Fruit fly (Drosophila melanogaster) Kc167 (cell line): Measurements from ENCODE around the gene Nulp1.

Experiments used
- Myc ChIP-seq: fragments of >200 bp; optimal IDR thresholded peaks from 2 replicates; lab custom pipeline; 2017; ENCODE audit warnings: missing external identifiers
- Sin3A ChIP-seq: fragments of >200 bp; optimal IDR thresholded peaks from 2 replicates; lab custom pipeline; 2018; ENCODE audit warnings: missing external identifiers
- h ChIP-seq: fragments of >200 bp; optimal IDR thresholded peaks from 3 replicates; lab custom pipeline; 2018; ENCODE audit warnings: missing external identifiers
- insv ChIP-seq: fragments of >200 bp; optimal IDR thresholded peaks from 3 replicates; lab custom pipeline; 2018; ENCODE audit warnings: missing external identifiers
- psq ChIP-seq: fragments of >200 bp; optimal IDR thresholded peaks from 2 replicates; lab custom pipeline; 2017; ENCODE audit warnings: missing external identifiers
- ttk ChIP-seq: sonication (Bioruptor generic); optimal IDR thresholded peaks from 2 replicates; lab custom pipeline; 2017; ENCODE audit warnings: missing external identifiers

Gene Nulp1

DNA sequence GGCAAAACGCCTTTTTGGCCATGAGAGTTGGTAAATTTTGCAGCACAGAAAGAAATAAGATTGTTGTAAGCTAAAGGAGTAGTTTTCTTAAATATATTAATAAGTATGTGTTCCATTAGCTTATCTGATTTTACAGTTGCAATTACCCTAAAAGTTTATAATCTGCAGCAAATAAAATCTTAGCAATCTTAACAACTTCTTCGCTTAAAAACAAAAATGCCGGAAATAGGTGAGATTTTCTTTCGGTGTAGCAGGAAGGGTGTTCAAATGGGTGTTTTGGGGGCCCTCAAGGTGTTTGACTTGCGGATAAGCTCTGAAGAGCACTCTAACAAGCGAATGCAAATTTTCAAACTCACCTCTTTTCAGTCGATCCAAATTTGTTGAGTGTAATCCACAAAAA is 40.6 kb downstream of the Nulp1 start:
- TF ChIP-seq insv (lab: Kevin White, UChicago) = no peak
- no peak for TF ChIP-seq h
- TF ChIP-seq Sin3A (lab: Kevin White, UChicago) = no peak
- no peak for TF ChIP-seq Myc (lab: Kevin White, UChicago)
- no peak for TF ChIP-seq ttk (lab: Kevin White, UChicago)
- TF ChIP-seq psq (lab: Kevin White, UChicago) = no peak

dm6 chr3L:8151727-8152199 is 41.6 kb downstream of the Nulp1 start, which contains the start of gene CG13676:
Gene CG13676 (minus strand): TSS chr3L:8151813.
- TF ChIP-seq Sin3A (lab: Kevin White, UChicago) (no peak), h (no peak), insv (lab: Kevin White, UChicago) (no peak), Myc (lab: Kevin White, UChicago) (no peak), ttk (lab: Kevin White, UChicago) (no peak), psq (lab: Kevin White, UChicago) (no peak)

DNA sequence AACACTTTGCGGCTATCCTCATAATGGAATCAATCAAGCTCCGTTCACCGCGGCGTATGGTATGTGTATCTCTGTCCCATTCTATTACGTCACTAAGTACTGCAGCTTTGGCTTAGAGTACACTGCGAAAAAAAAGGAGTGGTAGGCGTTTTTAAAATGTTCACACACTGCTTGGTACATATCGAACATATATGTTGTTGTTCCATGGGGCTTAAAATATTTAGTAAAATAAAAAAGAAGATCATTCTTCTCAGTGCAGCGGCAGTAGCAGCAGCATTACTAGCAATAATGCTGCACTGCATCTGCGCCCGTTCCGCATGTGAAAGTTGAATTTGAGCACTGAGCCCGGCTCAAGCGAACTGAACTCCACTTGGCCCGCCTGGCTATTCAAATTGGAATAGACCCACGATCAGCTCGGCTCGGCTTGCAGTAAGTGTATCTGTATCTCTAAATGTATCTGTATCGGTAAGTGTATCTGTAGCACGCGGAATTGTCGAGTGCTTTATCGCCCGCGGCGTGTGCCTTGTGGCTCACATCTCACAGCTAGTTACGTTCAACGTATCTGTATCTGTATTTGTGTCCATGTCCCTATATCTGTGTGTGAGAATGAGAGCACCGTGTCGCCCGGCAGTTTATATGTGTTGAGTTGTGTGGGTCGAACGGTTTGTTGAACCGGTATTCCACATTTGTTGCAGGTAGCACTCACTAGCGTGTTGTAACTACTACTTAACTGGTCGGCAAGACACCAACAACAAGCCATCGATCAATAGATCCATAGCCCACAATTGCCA is 43.2 kb downstream of the Nulp1 start:
- TF ChIP-seq insv (lab: Kevin White, UChicago) = no peak
- no peak for TF ChIP-seq Sin3A (lab: Kevin White, UChicago)

dm6 chr3L:8154544-8154943 is 44.4 kb downstream of the Nulp1 start:
- no peak for TF ChIP-seq h
- TF ChIP-seq ttk (lab: Kevin White, UChicago) = no peak
- no peak for TF ChIP-seq psq (lab: Kevin White, UChicago)
- no peak for TF ChIP-seq Myc (lab: Kevin White, UChicago)
- no peak for TF ChIP-seq insv (lab: Kevin White, UChicago)
- no peak for TF ChIP-seq Sin3A (lab: Kevin White, UChicago)

dm6 chr3L:8155324-8155723 is 45.2 kb downstream of the Nulp1 start:
- no peak for TF ChIP-seq ttk (lab: Kevin White, UChicago)
- TF ChIP-seq insv (lab: Kevin White, UChicago) = no peak
- no peak for TF ChIP-seq psq (lab: Kevin White, UChicago)
- TF ChIP-seq Sin3A (lab: Kevin White, UChicago) = no peak
- TF ChIP-seq Myc (lab: Kevin White, UChicago) = no peak

DNA sequence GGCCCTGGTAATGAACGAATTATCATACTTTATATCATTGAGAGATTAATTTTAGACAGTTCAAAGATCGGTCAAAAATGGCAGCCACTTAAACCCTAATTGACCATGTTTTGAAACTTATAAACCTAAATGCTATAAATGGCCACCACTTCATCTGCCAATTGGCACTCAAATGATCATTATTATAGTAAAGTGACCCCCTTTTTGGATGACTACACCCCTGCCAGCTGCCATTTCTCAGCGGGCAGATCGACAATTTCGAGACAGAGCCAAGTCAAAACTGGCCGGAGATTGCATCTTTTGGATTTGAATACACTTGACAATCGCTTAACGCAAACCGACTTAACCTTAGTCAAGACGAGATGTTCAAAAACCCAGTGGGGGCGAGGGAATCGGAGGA is 46.0 kb downstream of the Nulp1 start:
- TF ChIP-seq Myc (lab: Kevin White, UChicago) = no peak
- no peak for TF ChIP-seq ttk (lab: Kevin White, UChicago)
- no peak for TF ChIP-seq Sin3A (lab: Kevin White, UChicago)
- TF ChIP-seq insv (lab: Kevin White, UChicago) = no peak
- TF ChIP-seq h = no peak
- no peak for TF ChIP-seq psq (lab: Kevin White, UChicago)

- no peak for TF ChIP-seq h
- TF ChIP-seq Sin3A (lab: Kevin White, UChicago) = no peak
- TF ChIP-seq ttk (lab: Kevin White, UChicago) = no peak
- no peak for TF ChIP-seq Myc (lab: Kevin White, UChicago)
Observed at dm6 chr3L:8157079-8157478, 46.9 kb downstream of the Nulp1 start.

DNA sequence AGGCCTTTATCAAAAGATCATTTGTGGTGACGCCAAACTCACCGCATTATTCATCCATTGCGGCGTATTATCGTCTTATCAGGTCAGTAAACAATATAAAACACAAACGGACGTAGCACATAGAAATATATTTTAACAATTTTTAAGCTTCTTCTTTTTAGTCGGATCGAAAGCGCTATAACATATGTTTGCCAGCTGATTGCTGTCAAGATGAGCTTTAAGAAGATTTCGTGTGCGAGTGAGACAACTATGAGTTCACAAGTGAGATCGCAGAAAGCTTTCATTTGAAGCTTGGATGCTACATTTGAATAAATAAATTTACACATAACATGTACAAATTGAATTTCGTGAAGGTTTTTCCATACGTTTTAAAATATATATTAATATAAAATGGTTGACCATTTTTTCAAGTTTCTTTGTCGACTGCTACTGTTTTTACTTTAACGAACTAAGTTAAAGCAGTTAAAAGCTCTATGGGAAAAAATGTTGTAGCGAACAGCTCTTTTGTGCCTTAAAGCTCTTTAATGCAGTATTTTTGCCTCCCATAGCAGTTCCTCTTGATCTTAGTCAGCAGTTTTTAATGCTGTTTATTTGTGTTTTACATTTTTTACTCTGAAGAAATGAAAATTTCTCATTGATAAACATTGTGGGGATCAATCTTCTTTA is 48.7 kb downstream of the Nulp1 start, which contains the start of gene CG42445:
TSS of gene CG42445 (minus strand) at position 186 of the 666 bp plus-strand sequence.
- TF ChIP-seq Sin3A (lab: Kevin White, UChicago) (no peak), ttk (lab: Kevin White, UChicago) (no peak), psq (lab: Kevin White, UChicago) (no peak), h (no peak), insv (lab: Kevin White, UChicago) (no peak), Myc (lab: Kevin White, UChicago) (no peak)

DNA sequence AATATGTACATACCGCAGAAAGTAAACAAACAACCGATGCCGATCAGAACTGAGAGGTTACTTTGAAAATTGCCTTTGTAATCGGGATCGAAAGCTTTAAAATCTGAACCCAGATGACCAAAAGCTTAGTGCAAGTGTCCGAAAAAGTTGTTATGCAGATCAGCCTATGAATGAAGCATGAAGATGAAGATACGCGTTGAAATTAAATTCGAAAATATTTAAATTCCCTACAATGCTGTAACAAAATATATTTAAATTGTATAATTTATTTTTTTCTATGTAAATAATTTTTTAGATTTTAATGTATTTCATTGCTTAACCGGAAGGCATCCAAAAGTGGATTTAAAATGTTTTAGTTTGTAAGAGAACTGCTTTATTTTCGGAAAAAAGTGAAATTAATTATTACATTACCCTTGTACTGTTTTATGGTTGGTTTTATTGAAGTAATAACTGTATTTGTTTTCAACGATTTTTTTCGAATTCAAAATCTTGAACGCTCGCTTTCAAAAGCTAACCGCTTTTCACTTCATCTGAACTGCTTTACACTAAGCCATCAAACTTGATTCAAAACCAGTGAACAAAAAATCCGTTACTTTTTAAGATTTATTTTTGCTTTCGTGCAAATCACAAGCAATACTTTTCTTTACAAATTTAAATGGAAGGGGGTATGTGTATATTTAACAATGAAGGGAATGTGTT is 49.7 kb downstream of the Nulp1 start, which contains the start of gene CG43886:
TSS of gene CG43886 (minus strand) at position 51 of the 699 bp plus-strand sequence.
- no peak for TF ChIP-seq Myc (lab: Kevin White, UChicago)
- TF ChIP-seq Sin3A (lab: Kevin White, UChicago) = no peak
- no peak for TF ChIP-seq ttk (lab: Kevin White, UChicago)
- TF ChIP-seq insv (lab: Kevin White, UChicago) = no peak
- TF ChIP-seq h = no peak
- TF ChIP-seq psq (lab: Kevin White, UChicago) = no peak
